Fruit fly (Drosophila melanogaster): ENCODE data around the gene Papst2.
A peak's percentile ranks its signal among the peaks of the same experiment; 100 is the strongest.

The Papst2 gene

DNA sequence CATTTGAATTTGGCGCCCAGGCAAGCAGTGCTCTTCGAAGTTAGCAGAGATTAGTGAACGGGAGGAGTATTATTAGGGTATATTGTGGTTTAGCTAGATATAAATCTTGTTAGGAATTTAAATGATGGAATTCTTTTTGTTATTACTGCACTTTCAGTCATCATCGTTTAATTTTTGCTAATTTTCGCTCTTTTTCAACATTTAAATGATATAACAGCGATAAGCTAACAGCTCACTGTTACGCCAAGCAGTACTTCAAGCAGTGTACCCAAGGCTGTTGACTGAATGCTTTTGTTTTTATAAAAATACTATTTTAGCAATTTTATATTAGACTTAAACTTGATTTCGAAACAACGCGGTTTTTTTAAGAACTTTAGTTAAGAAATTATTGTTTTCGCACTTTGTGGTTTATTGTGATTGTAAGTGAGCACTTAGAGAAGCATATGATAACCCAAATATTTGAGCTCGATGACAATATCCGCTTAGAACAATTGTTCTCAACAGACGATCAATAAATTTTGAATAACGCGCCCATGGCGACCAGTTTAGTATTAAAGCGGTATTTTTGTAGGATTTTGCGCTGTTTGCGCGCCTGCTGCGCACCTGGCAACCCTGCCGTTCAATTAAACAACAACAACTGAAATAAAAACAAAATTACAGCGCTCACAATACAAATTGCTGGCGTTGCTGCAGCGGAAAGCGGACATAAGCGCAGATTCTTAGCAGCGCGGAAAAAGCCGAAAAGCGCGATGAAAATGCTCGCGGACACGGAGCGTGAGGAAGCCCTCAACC lies 8.3 kb downstream of the Papst2 start (continued):
- TF ChIP-seq CG9609 (GFP tag; optimal IDR thresholded peaks at IDR 0.05): no peak
- no peak for TF ChIP-seq nau (GFP tag; optimal IDR thresholded peaks at IDR 0.05)
- TF ChIP-seq chn (GFP tag; optimal IDR thresholded peaks at IDR 0.05): no peak
- no peak for TF ChIP-seq Dref (GFP tag; IDR thresholded peaks at IDR 0.05)
- TF ChIP-seq CG30431 (GFP tag; optimal IDR thresholded peaks at IDR 0.05): no peak
- peak; percentile 84 for TF ChIP-seq Dp (GFP tag; optimal IDR thresholded peaks at IDR 0.05)
- TF ChIP-seq Rx (GFP tag; IDR thresholded peaks at IDR 0.05): no peak
- no peak for TF ChIP-seq twi (tag; optimal IDR thresholded peaks at IDR 0.05)
- TF ChIP-seq ERR (GFP tag; optimal IDR thresholded peaks at IDR 0.05): no peak
- no peak for TF ChIP-seq Mes4 (GFP tag; optimal IDR thresholded peaks at IDR 0.05)
- TF ChIP-seq Taf1 (GFP tag; IDR thresholded peaks at IDR 0.05): no peak
- no peak for TF ChIP-seq CG6854 (GFP tag; optimal IDR thresholded peaks at IDR 0.05)
- no peak for TF ChIP-seq CG8290 (GFP tag; optimal IDR thresholded peaks at IDR 0.05)
- TF ChIP-seq CG8290 (tag; optimal IDR thresholded peaks at IDR 0.05): no peak
- no peak for TF ChIP-seq ssp (GFP tag; IDR thresholded peaks at IDR 0.05)
- no peak for TF ChIP-seq croc (GFP tag; conservative IDR thresholded peaks at IDR 0.05)
- no peak for TF ChIP-seq Hr3 (GFP tag; optimal IDR thresholded peaks at IDR 0.05)
- no peak for TF ChIP-seq crol (GFP tag; IDR thresholded peaks at IDR 0.05)
- TF ChIP-seq bbx (GFP tag; IDR thresholded peaks at IDR 0.05; ENCODE audit: partially characterized antibody): peak; percentile 31; the same call in 1 of the 2 replicates
- no peak for TF ChIP-seq CG32767 (GFP tag; IDR thresholded peaks at IDR 0.05)
- no peak for TF ChIP-seq CG12744 (GFP tag; optimal IDR thresholded peaks at IDR 0.05)
- TF ChIP-seq cad (GFP tag; optimal IDR thresholded peaks at IDR 0.05): no peak
- TF ChIP-seq ranshi (GFP tag; IDR thresholded peaks at IDR 0.05): no peak
- TF ChIP-seq CG8944 (GFP tag; optimal IDR thresholded peaks at IDR 0.05): no peak
- TF ChIP-seq CG31388 (GFP tag; optimal IDR thresholded peaks at IDR 0.05): no peak
- TF ChIP-seq D (optimal IDR thresholded peaks at IDR 0.05): no peak
- TF ChIP-seq D (GFP tag; optimal IDR thresholded peaks at IDR 0.05): no peak
- TF ChIP-seq CG17568 (GFP tag; optimal IDR thresholded peaks at IDR 0.05): no peak
- no peak for TF ChIP-seq zfh2 (GFP tag; optimal IDR thresholded peaks at IDR 0.05)
- TF ChIP-seq CG2875 (GFP tag; optimal IDR thresholded peaks at IDR 0.05): no peak
- TF ChIP-seq mld (GFP tag; IDR thresholded peaks at IDR 0.05; ENCODE audit: partially characterized antibody): no peak
- peak; percentile 15 for TF ChIP-seq BEAF-32 (GFP tag; optimal IDR thresholded peaks at IDR 0.05)
- no peak for TF ChIP-seq sens-2 (GFP tag; IDR thresholded peaks at IDR 0.05)
- no peak for TF ChIP-seq Trl (optimal IDR thresholded peaks at IDR 0.05)
- no peak for TF ChIP-seq Trl (GFP tag; optimal IDR thresholded peaks at IDR 0.05)
- no peak for TF ChIP-seq danr (GFP tag; IDR thresholded peaks at IDR 0.05)
- no peak for TF ChIP-seq Hr78 (GFP tag; optimal IDR thresholded peaks at IDR 0.05)
- TF ChIP-seq dpn (GFP tag; optimal IDR thresholded peaks at IDR 0.05): no peak
- TF ChIP-seq CG4424 (GFP tag; optimal IDR thresholded peaks at IDR 0.05): no peak
- no peak for TF ChIP-seq CG4820 (GFP tag; optimal IDR thresholded peaks at IDR 0.05)
- peak; percentile 42 for TF ChIP-seq CG12659 (GFP tag; optimal IDR thresholded peaks at IDR 0.05)
- no peak for TF ChIP-seq Elba2 (GFP tag; optimal IDR thresholded peaks at IDR 0.05)
- no peak for TF ChIP-seq Ssrp (tag; optimal IDR thresholded peaks at IDR 0.05)
- TF ChIP-seq Six4 (GFP tag; optimal IDR thresholded peaks at IDR 0.05): no peak
- no peak for TF ChIP-seq B-H2 (GFP tag; optimal IDR thresholded peaks at IDR 0.05)
- TF ChIP-seq CG14667 (GFP tag; IDR thresholded peaks at IDR 0.05): no peak
- no peak for TF ChIP-seq org-1 (GFP tag; optimal IDR thresholded peaks at IDR 0.05)
- no peak for TF ChIP-seq CG3995 (GFP tag; optimal IDR thresholded peaks at IDR 0.05)
- TF ChIP-seq slbo (GFP tag; IDR thresholded peaks at IDR 0.05): 0 out of 2 replicates have a peak, but pooled peaks have one; percentile 5
- TF ChIP-seq Scr (GFP tag; IDR thresholded peaks at IDR 0.05; ENCODE audit: partially characterized antibody): 0 out of 2 replicates have a peak, but pooled peaks have one; percentile 16
- TF ChIP-seq usp (GFP tag; optimal IDR thresholded peaks at IDR 0.05): no peak

Data from whole organism, embryonic.